Worm (Caenorhabditis elegans) whole organism, L4/young adult: Measurements from ENCODE around the gene tsp-20.

ENCODE experiments used
- W03F9.2 ChIP-seq: fragments of 150-350 bp; optimal IDR thresholded peaks from 2 replicates; lab custom pipeline; 2014; ENCODE audit warnings: missing biosample characterization, missing genetic modification characterization
- dao-5 ChIP-seq: sonication (generic microtip); optimal IDR thresholded peaks from 2 replicates; lab custom pipeline; 2016; ENCODE audit warnings: missing genotype, missing genetic modification characterization, moderate library complexity, missing compliant biosample characterization

DNA sequence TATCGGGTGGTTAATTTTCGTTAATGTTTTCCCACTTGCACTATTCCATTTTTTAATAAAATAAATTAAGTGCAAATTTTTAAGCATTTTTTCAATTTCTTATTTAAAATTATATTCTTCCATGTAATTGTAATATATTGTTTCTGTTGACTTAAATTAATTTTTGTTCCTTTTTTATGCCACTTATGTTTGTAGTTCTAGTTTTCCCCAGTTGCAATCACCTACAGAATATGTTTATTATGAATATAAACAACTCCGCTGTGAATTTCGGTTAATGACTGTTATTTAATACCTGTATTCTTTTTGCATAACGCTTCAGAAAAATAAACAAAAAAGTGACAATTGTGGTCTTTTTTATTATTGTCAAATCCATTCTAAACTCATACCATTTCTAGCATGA is 31.1 kb upstream of the tsp-20 start, which contains the start of gene lgc-23:
- TF ChIP-seq W03F9.2 (tag; lab: Kevin White, UChicago) (no peak), dao-5 (tag; lab: Kevin White, UChicago) (no peak)
